Worm (Caenorhabditis elegans): ENCODE measurements around the gene cest-35.1.

DNA sequence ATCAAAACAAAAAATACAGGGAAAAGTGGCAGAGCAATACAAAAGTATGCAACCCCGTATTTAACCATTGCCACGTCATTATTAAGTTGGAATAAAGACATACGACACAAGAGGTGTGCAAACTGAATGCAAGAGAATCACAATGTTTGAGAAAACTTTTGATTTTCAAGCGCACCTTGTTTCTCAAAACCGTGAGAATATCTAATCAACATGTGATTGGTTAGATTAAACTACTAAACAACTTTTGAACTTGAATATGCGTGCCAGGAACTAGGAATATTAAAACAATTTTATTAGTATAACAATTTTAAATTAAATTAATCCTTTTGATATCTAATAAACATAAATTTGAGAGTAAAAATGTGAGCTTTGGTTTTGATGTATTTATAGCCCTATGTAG lies 16.5 kb upstream of the cest-35.1 start, which contains the start of gene srt-70:
- no peak for TF ChIP-seq lin-13 (tag; optimal IDR thresholded peaks at IDR 0.05)
- TF ChIP-seq nhr-28 (tag; optimal IDR thresholded peaks at IDR 0.05) = no peak
- no peak for TF ChIP-seq hlh-1 (tag; optimal IDR thresholded peaks at IDR 0.05)
- TF ChIP-seq lsy-2 (tag; optimal IDR thresholded peaks at IDR 0.05) = no peak
